Worm (Caenorhabditis elegans) whole organism, early embryonic: ENCODE measurements around the gene K02F6.7.

Source experiments
- B0310.2 ChIP-seq: sonication (generic microtip); optimal IDR thresholded peaks from 2 replicates; lab custom pipeline; 2016; ENCODE audit warnings: mild to moderate bottlenecking, missing genetic modification characterization, missing compliant biosample characterization
- F13C5.2 ChIP-seq: sonication (generic microtip); optimal IDR thresholded peaks from 2 replicates; lab custom pipeline; 2017; ENCODE audit warnings: mild to moderate bottlenecking, missing genetic modification characterization, inconsistent platforms, missing compliant biosample characterization
- aly-1 ChIP-seq: sonication (generic microtip); optimal IDR thresholded peaks from 2 replicates; lab custom pipeline; 2016; ENCODE audit warnings: missing genetic modification characterization, missing compliant biosample characterization
- ama-1 ChIP-seq: fragments of 150-350 bp; optimal IDR thresholded peaks from 2 replicates; lab custom pipeline; 2014
- ceh-13 ChIP-seq: fragments of 200-800 bp; sonication (Bioruptor generic); optimal IDR thresholded peaks from 2 replicates; lab custom pipeline; 2018; ENCODE audit warnings: mild to moderate bottlenecking, missing genetic modification characterization, missing compliant biosample characterization
- ceh-36 ChIP-seq: sonication (generic microtip); optimal IDR thresholded peaks from 2 replicates; lab custom pipeline; 2016; ENCODE audit warnings: missing genetic modification characterization, inconsistent platforms, missing compliant biosample characterization
- ets-7 ChIP-seq: sonication (generic microtip); optimal IDR thresholded peaks from 2 replicates; lab custom pipeline; 2016; ENCODE audit warnings: missing genotype, missing genetic modification characterization, missing compliant biosample characterization
- flt-1 ChIP-seq: fragments of 200-800 bp; sonication (Bioruptor generic); IDR thresholded peaks from 2 replicates; pipeline ENCODE4 v1.3.6; 2022; ENCODE audit warnings: missing genetic modification characterization, missing compliant biosample characterization
- hmbx-1 ChIP-seq: sonication (generic microtip); optimal IDR thresholded peaks from 2 replicates; lab custom pipeline; 2016; ENCODE audit warnings: mild to moderate bottlenecking, missing genetic modification characterization, missing compliant biosample characterization
- hmg-4 ChIP-seq: fragments of 200-800 bp; sonication (Bioruptor generic); optimal IDR thresholded peaks from 2 replicates; lab custom pipeline; 2018; ENCODE audit warnings: mild to moderate bottlenecking, missing genetic modification characterization, missing compliant biosample characterization
- hnd-1 ChIP-seq: sonication (generic microtip); optimal IDR thresholded peaks from 2 replicates; lab custom pipeline; 2016; ENCODE audit warnings: missing genetic modification characterization, missing compliant biosample characterization
- pes-1 ChIP-seq: fragments of 200-800 bp; sonication (Bioruptor generic); IDR thresholded peaks from 2 replicates; pipeline ENCODE4 v1.3.6; 2022; ENCODE audit warnings: missing genetic modification reagents, missing genetic modification characterization, missing compliant biosample characterization
- scrt-1 ChIP-seq: fragments of 200-800 bp; sonication (Bioruptor generic); IDR thresholded peaks from 2 replicates; pipeline ENCODE4 v1.3.6; 2022; ENCODE audit warnings: missing genetic modification characterization, missing compliant biosample characterization
- sea-1 ChIP-seq: fragments of 200-800 bp; sonication (Bioruptor generic); conservative IDR thresholded peaks from 2 replicates; pipeline ENCODE4 v1.3.6; 2022; ENCODE audit warnings: missing genetic modification characterization, missing compliant biosample characterization
- tbx-11 ChIP-seq: fragments of 200-800 bp; sonication (Bioruptor generic); IDR thresholded peaks from 2 replicates; pipeline ENCODE4 v1.3.6; 2022; ENCODE audit warnings: missing genetic modification characterization, missing compliant biosample characterization
- tbx-37 ChIP-seq: fragments of 200-800 bp; sonication (Bioruptor generic); conservative IDR thresholded peaks from 2 replicates; pipeline ENCODE4 v1.3.6; 2022; ENCODE audit warnings: missing genetic modification reagents, missing genetic modification characterization, missing compliant biosample characterization
- tra-4 ChIP-seq: sonication (generic microtip); optimal IDR thresholded peaks from 2 replicates; lab custom pipeline; 2017; ENCODE audit warnings: missing genetic modification characterization, missing compliant biosample characterization

Gene K02F6.7

DNA sequence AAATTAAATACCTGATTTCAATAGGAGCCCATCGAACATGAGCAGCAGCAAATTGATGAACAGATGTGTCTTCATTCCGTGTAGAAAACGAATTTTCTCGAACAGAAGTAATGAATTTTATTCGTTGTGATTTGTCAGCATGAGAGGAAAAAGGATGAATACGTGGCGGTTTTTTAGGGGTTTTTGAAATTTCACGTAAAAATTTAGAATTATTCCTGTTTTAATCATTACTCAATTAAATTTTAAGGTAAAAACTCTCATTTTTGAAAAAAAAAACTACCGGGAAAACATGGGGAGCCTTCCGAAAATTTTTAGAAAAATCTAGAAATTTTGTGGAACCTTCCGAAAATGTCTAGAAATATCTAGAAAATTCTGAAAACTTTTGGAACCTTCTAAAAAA lies at the start of gene K02F6.7:
Gene K02F6.7 (minus strand): TSS at position 101 of the 400 bp plus-strand sequence.
- TF ChIP-seq sea-1 (GFP tag; lab: Robert Waterston, UW) (no peak), hnd-1 (no peak), F13C5.2 (tag; lab: Kevin White, UChicago) (no peak), tbx-37 (GFP tag; lab: Robert Waterston, UW) (no peak), tbx-11 (GFP tag; lab: Robert Waterston, UW) (no peak), ama-1 (lab: Kevin White, UChicago) (no peak), ets-7 (tag; lab: Kevin White, UChicago) (no peak)

DNA sequence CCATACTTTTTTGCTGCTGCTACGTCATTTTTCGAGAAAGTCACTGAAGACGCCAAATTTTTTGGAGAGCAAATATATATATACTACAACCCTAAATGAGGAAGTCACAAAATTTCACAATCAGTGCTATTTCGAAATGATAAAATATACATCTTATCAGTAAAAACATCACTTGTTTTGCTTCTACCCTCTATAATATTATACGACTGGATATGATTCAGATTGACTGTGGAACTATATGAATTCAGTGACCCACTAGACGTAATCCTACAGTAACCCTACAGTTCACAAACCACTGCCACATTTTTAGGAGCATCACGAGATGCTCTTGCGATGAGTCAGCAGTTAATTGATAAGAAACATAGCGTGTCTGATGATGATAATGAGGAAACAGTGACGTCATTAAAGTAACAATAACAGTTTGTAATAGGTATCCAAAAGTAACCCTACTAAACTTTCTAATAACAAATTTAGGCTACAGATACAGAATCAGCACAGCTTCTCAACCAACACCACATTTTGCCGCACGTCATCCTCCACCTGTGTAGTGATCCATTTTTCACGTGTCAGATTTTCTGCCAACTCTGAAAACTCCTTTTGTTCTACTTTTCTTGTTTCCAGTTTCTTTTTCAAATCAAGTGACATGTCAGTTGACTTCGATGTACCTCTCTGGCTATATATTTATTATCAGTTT lies 49.4 kb upstream of the K02F6.7 start, which contains the start of the genes F33H12.7 and sri-39:
Gene F33H12.7 (minus strand): TSS at position 51 of the 694 bp plus-strand sequence.
Gene sri-39 (plus strand): TSS at position 644 of the 694 bp plus-strand sequence.
- no peak for TF ChIP-seq hnd-1
- TF ChIP-seq scrt-1 (GFP tag; lab: Robert Waterston, UW): no peak
- no peak for TF ChIP-seq tbx-37 (GFP tag; lab: Robert Waterston, UW)
- TF ChIP-seq B0310.2 (tag; lab: Kevin White, UChicago): no peak
- no peak for TF ChIP-seq F13C5.2 (tag; lab: Kevin White, UChicago)
- no peak for TF ChIP-seq hmg-4 (GFP tag; lab: Kevin White, UChicago)
- TF ChIP-seq tbx-11 (GFP tag; lab: Robert Waterston, UW): no peak
- TF ChIP-seq tra-4 (tag; lab: Kevin White, UChicago): no peak
- TF ChIP-seq aly-1 (tag; lab: Kevin White, UChicago): no peak
- TF ChIP-seq ama-1 (lab: Kevin White, UChicago): no peak
- TF ChIP-seq ceh-13: no peak
- TF ChIP-seq ets-7 (tag; lab: Kevin White, UChicago): no peak
- no peak for TF ChIP-seq sea-1 (GFP tag; lab: Robert Waterston, UW)

DNA sequence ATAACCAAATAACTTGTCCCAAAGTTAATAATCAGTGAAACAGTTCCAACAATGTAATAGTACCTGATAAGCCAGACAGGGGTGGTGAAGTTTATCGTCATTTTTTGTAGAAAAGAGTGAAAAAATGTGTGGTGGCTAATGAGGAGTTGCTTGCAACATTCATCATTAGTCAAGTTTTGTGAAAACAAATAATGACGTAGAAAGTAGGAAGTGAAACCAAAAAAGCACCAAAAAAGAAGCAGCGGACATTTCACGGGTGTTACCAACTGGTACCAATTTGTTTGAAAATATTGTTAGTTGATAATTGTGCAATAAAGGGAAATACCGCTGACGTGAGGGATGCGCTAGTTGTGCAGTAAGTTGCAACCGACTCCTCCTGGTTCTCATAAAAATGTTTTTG lies 47.8 kb upstream of the K02F6.7 start, which contains the start of gene sri-36:
Gene sri-36 (minus strand): TSS at position 101 of the 400 bp plus-strand sequence.
- TF ChIP-seq scrt-1 (GFP tag; lab: Robert Waterston, UW) (no peak), aly-1 (tag; lab: Kevin White, UChicago) (no peak), ceh-36 (tag; lab: Kevin White, UChicago) (no peak), ceh-13 (no peak), sea-1 (GFP tag; lab: Robert Waterston, UW) (no peak), tra-4 (tag; lab: Kevin White, UChicago) (no peak), hmg-4 (GFP tag; lab: Kevin White, UChicago) (no peak), F13C5.2 (tag; lab: Kevin White, UChicago) (no peak), flt-1 (GFP tag; lab: Robert Waterston, UW) (no peak), hmbx-1 (tag; lab: Kevin White, UChicago) (no peak), B0310.2 (tag; lab: Kevin White, UChicago) (no peak), pes-1 (GFP tag; lab: Robert Waterston, UW) (no peak), tbx-11 (GFP tag; lab: Robert Waterston, UW) (no peak), hnd-1 (no peak)

DNA sequence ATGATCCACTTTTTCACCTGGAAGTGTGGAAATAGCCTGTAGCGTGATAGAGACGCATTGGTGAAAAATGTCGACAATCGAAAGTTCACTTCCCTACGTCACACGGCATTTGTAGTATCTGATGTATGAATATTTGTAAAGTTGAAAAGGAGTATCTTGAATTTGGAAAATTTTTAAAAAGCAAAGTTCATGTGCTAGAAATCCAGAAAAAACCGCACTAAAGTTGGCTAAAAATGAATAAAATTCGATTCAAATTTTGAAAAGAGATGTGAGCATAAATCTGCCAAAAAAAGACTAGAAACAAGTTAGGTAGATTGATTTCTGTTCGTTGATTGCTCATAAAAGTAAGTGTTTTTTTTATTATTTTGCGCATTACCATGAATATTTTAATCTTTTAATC lies 45.4 kb upstream of the K02F6.7 start, which contains the start of gene sri-74:
Gene sri-74 (minus strand): TSS at position 101 of the 400 bp plus-strand sequence.
- TF ChIP-seq flt-1 (GFP tag; lab: Robert Waterston, UW): no peak
- no peak for TF ChIP-seq ceh-36 (tag; lab: Kevin White, UChicago)
- no peak for TF ChIP-seq hmbx-1 (tag; lab: Kevin White, UChicago)
- TF ChIP-seq tbx-37 (GFP tag; lab: Robert Waterston, UW): no peak
- no peak for TF ChIP-seq scrt-1 (GFP tag; lab: Robert Waterston, UW)
- no peak for TF ChIP-seq ets-7 (tag; lab: Kevin White, UChicago)
- TF ChIP-seq B0310.2 (tag; lab: Kevin White, UChicago): no peak
- no peak for TF ChIP-seq hmg-4 (GFP tag; lab: Kevin White, UChicago)
- TF ChIP-seq hnd-1: no peak
- no peak for TF ChIP-seq tbx-11 (GFP tag; lab: Robert Waterston, UW)
- TF ChIP-seq F13C5.2 (tag; lab: Kevin White, UChicago): no peak
- no peak for TF ChIP-seq sea-1 (GFP tag; lab: Robert Waterston, UW)
- no peak for TF ChIP-seq ceh-13
- no peak for TF ChIP-seq pes-1 (GFP tag; lab: Robert Waterston, UW)

DNA sequence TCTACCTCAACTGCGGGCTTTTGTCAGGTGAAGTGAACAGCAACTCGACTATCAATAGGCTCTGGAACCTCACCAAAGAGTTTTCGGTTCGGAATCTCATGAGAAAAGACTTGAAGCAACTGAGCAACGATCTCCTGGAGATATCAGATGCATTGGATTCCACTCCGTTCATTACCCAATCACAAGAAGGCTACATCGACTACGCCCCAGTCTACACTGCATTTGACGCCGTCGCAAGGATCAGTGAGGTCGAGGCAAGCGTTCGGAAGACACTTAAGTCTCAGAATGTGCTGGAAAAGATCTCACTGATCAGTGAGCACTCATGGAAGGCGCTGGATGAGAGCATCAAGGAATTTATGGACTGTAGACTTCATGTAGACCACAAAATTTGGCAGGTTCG lies 40.6 kb upstream of the K02F6.7 start:
- TF ChIP-seq ama-1 (lab: Kevin White, UChicago) (no peak), tbx-11 (GFP tag; lab: Robert Waterston, UW) (no peak), hmbx-1 (tag; lab: Kevin White, UChicago) (no peak), scrt-1 (GFP tag; lab: Robert Waterston, UW) (no peak)

DNA sequence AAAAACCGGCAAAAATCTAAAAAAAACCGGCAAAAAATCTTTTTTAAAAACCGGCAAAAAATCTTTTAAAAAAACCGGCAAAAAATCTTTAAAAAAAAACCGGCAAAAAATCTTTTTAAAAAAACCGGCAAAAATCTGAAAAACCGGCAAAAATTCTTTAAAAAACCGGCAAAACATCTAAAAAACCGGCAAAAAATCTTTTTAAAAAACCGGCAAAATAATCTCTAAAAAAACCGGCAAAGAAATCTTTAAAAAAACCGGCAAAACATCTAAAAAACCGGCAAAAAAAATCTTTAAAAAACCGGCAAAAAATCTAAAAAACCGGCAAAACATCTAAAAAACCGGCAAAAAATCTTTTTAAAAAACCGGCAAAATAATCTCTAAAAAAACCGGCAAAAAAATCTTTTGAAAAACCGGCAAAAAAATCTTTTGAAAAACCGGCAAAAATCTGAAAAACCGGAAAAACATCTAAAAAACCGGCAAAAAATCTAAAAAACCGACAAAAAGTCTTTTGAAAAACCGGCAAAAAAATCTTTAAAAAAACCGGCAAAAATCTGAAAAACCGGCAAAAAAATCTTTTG lies 32.8 kb upstream of the K02F6.7 start:
- peak; percentile 60 for TF ChIP-seq ceh-36 (tag; lab: Kevin White, UChicago)
- TF ChIP-seq hnd-1: peak; percentile 58
- peak; percentile 88 for TF ChIP-seq F13C5.2 (tag; lab: Kevin White, UChicago)
- peak; percentile 62 for TF ChIP-seq ceh-13
- peak; percentile 72 for TF ChIP-seq hmbx-1 (tag; lab: Kevin White, UChicago)

DNA sequence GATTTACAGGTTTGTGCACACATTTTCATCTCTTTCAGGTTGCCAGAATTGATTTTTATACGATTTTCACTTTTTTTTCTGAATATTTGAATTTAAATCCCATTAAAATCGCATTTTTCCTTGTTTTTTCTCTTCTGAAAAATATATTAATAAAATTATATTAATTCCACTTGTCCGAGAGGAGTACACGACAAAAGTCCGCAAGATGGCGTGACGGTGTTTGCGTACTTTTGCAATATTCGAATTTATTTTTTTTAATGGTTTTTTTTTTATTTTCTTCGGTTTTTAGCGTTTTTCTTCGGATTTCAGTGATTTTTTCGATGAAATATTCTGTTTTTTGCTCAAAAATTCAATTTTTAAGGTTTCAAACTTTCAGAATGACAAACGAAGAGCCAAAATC lies 27.2 kb upstream of the K02F6.7 start, which contains the start of gene usp-39:
Gene usp-39 (plus strand): TSS at position 377 of the 400 bp plus-strand sequence.
- TF ChIP-seq tbx-37 (GFP tag; lab: Robert Waterston, UW) (no peak), B0310.2 (tag; lab: Kevin White, UChicago) (no peak), pes-1 (GFP tag; lab: Robert Waterston, UW) (peak; percentile 17; the same call in 1 of the 2 replicates), scrt-1 (GFP tag; lab: Robert Waterston, UW) (no peak), F13C5.2 (tag; lab: Kevin White, UChicago) (peak; percentile 72)
